Worm (Caenorhabditis elegans) whole organism, mixed stage, embryonic: ENCODE measurements around the gene Y43F8C.16.

ENCODE experiments used
- M03D4.4 ChIP-seq: sonication (generic microtip); optimal IDR thresholded peaks from 2 replicates; lab custom pipeline; 2017; ENCODE audit warnings: mild to moderate bottlenecking, missing genetic modification characterization, missing compliant biosample characterization
- bed-3 ChIP-seq: fragments of 200-800 bp; sonication (Bioruptor generic); optimal IDR thresholded peaks from 3 replicates; lab custom pipeline; 2018; ENCODE audit warnings: mild to moderate bottlenecking, missing genetic modification characterization, moderate library complexity, missing compliant biosample characterization
- blmp-1 ChIP-seq: fragments of 150-350 bp; optimal IDR thresholded peaks from 2 replicates; lab custom pipeline; 2014; ENCODE audit warnings: missing biosample characterization, missing genetic modification characterization
- ceh-39 ChIP-seq: fragments of 150-350 bp; optimal IDR thresholded peaks from 2 replicates; lab custom pipeline; 2014; ENCODE audit warnings: missing biosample characterization, missing genetic modification characterization
- ceh-43 ChIP-seq: fragments of 200-800 bp; sonication (Bioruptor generic); optimal IDR thresholded peaks from 2 replicates; lab custom pipeline; 2018; ENCODE audit warnings: mild to moderate bottlenecking, missing genetic modification characterization, moderate library complexity, missing compliant biosample characterization
- ceh-83 ChIP-seq: fragments of 200-800 bp; sonication (Bioruptor generic); optimal IDR thresholded peaks from 2 replicates; lab custom pipeline; 2018; ENCODE audit warnings: mild to moderate bottlenecking, missing genetic modification characterization, missing compliant biosample characterization
- ces-1 ChIP-seq: fragments of 150-350 bp; optimal IDR thresholded peaks from 2 replicates; lab custom pipeline; 2014; ENCODE audit warnings: missing biosample characterization, missing genetic modification reagents, missing genetic modification characterization
- cnd-1 ChIP-seq: fragments of 200-800 bp; sonication (Bioruptor generic); optimal IDR thresholded peaks from 2 replicates; lab custom pipeline; 2018; ENCODE audit warnings: mild to moderate bottlenecking, missing genetic modification characterization, missing compliant biosample characterization
- drap-1 ChIP-seq: fragments of 200-800 bp; sonication (Bioruptor generic); optimal IDR thresholded peaks from 3 replicates; lab custom pipeline; 2018; ENCODE audit warnings: mild to moderate bottlenecking, missing genetic modification characterization, missing compliant biosample characterization
- elt-1 ChIP-seq: sonication (generic microtip); optimal IDR thresholded peaks from 2 replicates; lab custom pipeline; 2017; ENCODE audit warnings: missing genetic modification characterization, mild to moderate bottlenecking, missing compliant biosample characterization, antibody characterized with exemption, moderate library complexity, borderline replicate concordance; ENCODE audit not compliant: insufficient read depth
- flh-1 ChIP-seq: fragments of 200-800 bp; sonication (Bioruptor generic); optimal IDR thresholded peaks from 2 replicates; lab custom pipeline; 2018; ENCODE audit warnings: mild to moderate bottlenecking, missing genetic modification characterization, moderate library complexity, missing compliant biosample characterization
- ham-2 ChIP-seq: fragments of 200-800 bp; sonication (Bioruptor generic); optimal IDR thresholded peaks from 2 replicates; lab custom pipeline; 2018; ENCODE audit warnings: mild to moderate bottlenecking, missing genetic modification characterization, missing compliant biosample characterization
- hlh-1 ChIP-seq: fragments of 150-350 bp; optimal IDR thresholded peaks from 2 replicates; lab custom pipeline; 2014; ENCODE audit warnings: missing biosample characterization, missing genetic modification reagents, missing genetic modification characterization
- lin-32 ChIP-seq: fragments of 200-800 bp; sonication (Bioruptor generic); optimal IDR thresholded peaks from 2 replicates; lab custom pipeline; 2018; ENCODE audit warnings: mild to moderate bottlenecking, missing genetic modification characterization, missing compliant biosample characterization
- lsy-2 ChIP-seq: fragments of 150-350 bp; optimal IDR thresholded peaks from 2 replicates; lab custom pipeline; 2014; ENCODE audit warnings: missing biosample characterization, missing genetic modification characterization
- mab-5 ChIP-seq: fragments of 150-350 bp; optimal IDR thresholded peaks from 2 replicates; lab custom pipeline; 2014; ENCODE audit warnings: missing biosample characterization, missing genetic modification characterization
- mls-2 ChIP-seq: sonication (generic microtip); optimal IDR thresholded peaks from 2 replicates; lab custom pipeline; 2016; ENCODE audit warnings: mild to moderate bottlenecking, missing genetic modification characterization, moderate library complexity, missing compliant biosample characterization
- nhr-12 ChIP-seq: fragments of 150-350 bp; optimal IDR thresholded peaks from 2 replicates; lab custom pipeline; 2014; ENCODE audit warnings: missing biosample characterization, missing genetic modification characterization
- nhr-2 ChIP-seq: fragments of 150-350 bp; optimal IDR thresholded peaks from 2 replicates; lab custom pipeline; 2014; ENCODE audit warnings: missing biosample characterization, missing genetic modification characterization
- nhr-237 ChIP-seq: fragments of 150-350 bp; optimal IDR thresholded peaks from 2 replicates; lab custom pipeline; 2014; ENCODE audit warnings: missing biosample characterization, missing genetic modification characterization
- nhr-28 ChIP-seq: fragments of 150-350 bp; optimal IDR thresholded peaks from 2 replicates; lab custom pipeline; 2014; ENCODE audit warnings: missing biosample characterization, missing genetic modification characterization
- nhr-76 ChIP-seq: sonication (generic microtip); optimal IDR thresholded peaks from 2 replicates; lab custom pipeline; 2017; ENCODE audit warnings: missing biosample characterization, missing genetic modification characterization
- pha-4 ChIP-seq: fragments of 150-350 bp; optimal IDR thresholded peaks from 2 replicates; lab custom pipeline; 2018; ENCODE audit warnings: missing biosample characterization, missing genetic modification reagents, missing genetic modification characterization
- sem-2 ChIP-seq: fragments of 200-800 bp; sonication (Bioruptor generic); optimal IDR thresholded peaks from 2 replicates; lab custom pipeline; 2018; ENCODE audit warnings: mild to moderate bottlenecking, missing genetic modification characterization, missing compliant biosample characterization
- snpc-4 ChIP-seq: fragments of 150-350 bp; optimal IDR thresholded peaks from 2 replicates; lab custom pipeline; 2014; ENCODE audit warnings: missing biosample characterization, missing genetic modification characterization
- sptf-1 ChIP-seq: sonication (generic microtip); optimal IDR thresholded peaks from 2 replicates; lab custom pipeline; 2017; ENCODE audit warnings: mild to moderate bottlenecking, missing genetic modification characterization, moderate library complexity, missing compliant biosample characterization
- tbx-8 ChIP-seq: fragments of 200-800 bp; sonication (Bioruptor generic); optimal IDR thresholded peaks from 2 replicates; lab custom pipeline; 2018; ENCODE audit warnings: mild to moderate bottlenecking, missing genetic modification characterization, moderate library complexity, missing compliant biosample characterization
- unc-120 ChIP-seq: sonication (generic microtip); optimal IDR thresholded peaks from 2 replicates; lab custom pipeline; 2017; ENCODE audit warnings: missing genetic modification characterization, missing compliant biosample characterization; ENCODE audit not compliant: poor library complexity, severe bottlenecking
- unc-39 ChIP-seq: fragments of 150-350 bp; optimal IDR thresholded peaks from 2 replicates; lab custom pipeline; 2014; ENCODE audit warnings: missing biosample characterization, missing genetic modification characterization
- unc-62 ChIP-seq: fragments of 150-350 bp; optimal IDR thresholded peaks from 2 replicates; lab custom pipeline; 2014; ENCODE audit warnings: missing biosample characterization, missing genetic modification reagents, missing genetic modification characterization
- zip-8 ChIP-seq: fragments of 150-350 bp; optimal IDR thresholded peaks from 2 replicates; lab custom pipeline; 2014; ENCODE audit warnings: missing biosample characterization, missing genetic modification characterization
- ztf-11 ChIP-seq: fragments of 150-350 bp; optimal IDR thresholded peaks from 2 replicates; lab custom pipeline; 2014; ENCODE audit warnings: missing biosample characterization, missing genetic modification characterization

Gene Y43F8C.16

DNA sequence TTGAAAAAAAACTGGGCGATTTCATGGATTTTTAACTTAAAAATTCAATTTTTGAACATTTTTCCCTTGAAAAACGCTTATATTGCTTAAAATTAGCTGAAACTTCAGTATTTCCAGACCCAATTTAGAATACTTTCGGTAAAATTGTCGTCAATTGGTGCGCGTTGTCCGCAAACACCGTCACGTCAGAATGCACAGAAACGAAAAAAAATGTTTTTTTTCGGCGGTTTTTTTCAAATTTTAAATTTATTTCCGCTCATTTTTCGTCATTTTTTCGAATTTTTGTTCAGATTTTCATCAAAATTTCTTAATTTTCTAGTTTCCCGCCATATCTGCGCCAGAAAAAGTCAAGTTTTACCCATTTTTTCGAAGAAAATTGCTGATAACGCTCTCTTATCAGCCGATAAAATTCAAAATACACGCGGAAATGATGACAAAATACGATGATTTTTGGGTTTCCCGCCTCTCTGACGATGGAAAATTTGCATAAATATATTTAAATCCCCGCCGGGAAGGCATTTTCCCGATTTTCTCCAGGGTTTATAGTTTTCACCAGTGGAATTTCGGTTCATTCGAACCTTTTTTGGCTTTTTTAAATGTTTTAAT, 41.9 kb downstream of the Y43F8C.16 start:
- TF ChIP-seq nhr-28 (tag; lab: Kevin White, UChicago) (no peak), nhr-237 (no peak), nhr-76 (tag; lab: Kevin White, UChicago) (no peak), hlh-1 (tag; lab: Kevin White, UChicago) (no peak)
- TF ChIP-seq, all 35 proteins: peak for 0

ce11 chrV:19672357-19672756, 43.0 kb downstream of the Y43F8C.16 start:
- TF ChIP-seq blmp-1 (tag; lab: Kevin White, UChicago), result no peak
- no peak for TF ChIP-seq ceh-43 (GFP tag; lab: Kevin White, UChicago)
- no peak for TF ChIP-seq mls-2
- no peak for TF ChIP-seq lsy-2 (tag; lab: Kevin White, UChicago)
- TF ChIP-seq nhr-2 (tag; lab: Kevin White, UChicago), result no peak
- no peak for TF ChIP-seq elt-1
- no peak for TF ChIP-seq nhr-237
- no peak for TF ChIP-seq ham-2 (GFP tag; lab: Kevin White, UChicago)
- no peak for TF ChIP-seq sem-2 (GFP tag; lab: Kevin White, UChicago)
- TF ChIP-seq drap-1 (GFP tag; lab: Kevin White, UChicago), result no peak
- no peak for TF ChIP-seq bed-3
- no peak for TF ChIP-seq flh-1 (GFP tag; lab: Kevin White, UChicago)
- no peak for TF ChIP-seq zip-8 (tag; lab: Kevin White, UChicago)
- TF ChIP-seq nhr-76 (tag; lab: Kevin White, UChicago), result no peak
- no peak for TF ChIP-seq tbx-8 (GFP tag; lab: Kevin White, UChicago)

DNA sequence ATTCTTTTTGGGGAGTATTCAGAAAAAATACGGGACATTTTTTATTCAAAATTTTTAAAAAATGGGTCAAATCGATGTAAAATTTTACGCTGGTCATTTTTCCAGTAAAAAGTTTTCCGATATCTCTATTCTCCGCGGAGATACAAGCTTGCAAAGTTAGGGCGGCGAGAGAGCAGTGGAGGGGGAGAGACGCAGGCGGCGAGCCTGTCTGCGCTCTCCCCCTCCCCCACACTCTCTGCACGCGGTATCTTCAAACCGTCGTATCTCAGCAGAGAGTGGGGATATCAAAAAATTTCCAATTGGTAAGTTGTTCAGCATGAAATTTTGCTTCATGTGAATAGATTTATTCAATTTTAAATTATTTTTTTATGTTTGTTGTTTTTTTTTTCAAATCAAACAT, 43.5 kb downstream of the Y43F8C.16 start:
- TF ChIP-seq M03D4.4 (no peak), nhr-237 (no peak), ceh-43 (GFP tag; lab: Kevin White, UChicago) (no peak), hlh-1 (tag; lab: Kevin White, UChicago) (no peak), ces-1 (GFP tag; lab: Kevin White, UChicago) (no peak), bed-3 (no peak), ceh-83 (no peak), drap-1 (GFP tag; lab: Kevin White, UChicago) (no peak), pha-4 (no peak), ztf-11 (tag; lab: Kevin White, UChicago) (no peak), ceh-39 (tag; lab: Kevin White, UChicago) (no peak), cnd-1 (tag; lab: Kevin White, UChicago) (no peak), nhr-2 (tag; lab: Kevin White, UChicago) (no peak), sem-2 (GFP tag; lab: Kevin White, UChicago) (no peak), zip-8 (tag; lab: Kevin White, UChicago) (no peak), snpc-4 (no peak), blmp-1 (tag; lab: Kevin White, UChicago) (no peak)

- TF ChIP-seq drap-1 (GFP tag; lab: Kevin White, UChicago) (no peak), hlh-1 (tag; lab: Kevin White, UChicago) (no peak), cnd-1 (tag; lab: Kevin White, UChicago) (no peak), pha-4 (no peak), mab-5 (no peak), unc-120 (tag; lab: Kevin White, UChicago) (no peak), snpc-4 (no peak), unc-62 (no peak), ceh-39 (tag; lab: Kevin White, UChicago) (no peak), M03D4.4 (no peak), unc-39 (no peak), nhr-12 (tag; lab: Kevin White, UChicago) (no peak), nhr-2 (tag; lab: Kevin White, UChicago) (no peak), nhr-237 (no peak), elt-1 (no peak), ceh-83 (no peak), sptf-1 (tag; lab: Kevin White, UChicago) (no peak), sem-2 (GFP tag; lab: Kevin White, UChicago) (no peak), flh-1 (GFP tag; lab: Kevin White, UChicago) (no peak), ceh-43 (GFP tag; lab: Kevin White, UChicago) (no peak)
These were observed 44.5 kb downstream of the Y43F8C.16 start for ce11 chrV:19670866-19671265.

DNA sequence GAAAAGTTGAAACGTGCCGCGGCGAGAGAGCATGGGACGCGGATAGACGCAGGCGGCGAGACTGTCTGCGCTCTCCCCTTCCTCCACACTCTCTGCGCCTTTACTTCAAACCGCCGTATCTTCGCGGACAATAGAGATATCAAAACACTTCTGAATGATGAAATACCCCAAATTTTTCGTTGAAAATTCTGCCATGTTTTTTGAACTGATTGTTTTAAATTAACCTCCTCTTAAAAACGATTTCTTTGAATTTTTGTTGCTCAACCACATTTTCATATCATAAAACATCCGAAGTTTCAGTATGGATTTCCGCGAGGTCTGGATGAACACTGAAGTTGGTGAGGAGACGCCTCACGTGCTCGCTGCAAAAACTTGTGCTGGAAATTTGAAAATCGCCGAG, 45.4 kb downstream of the Y43F8C.16 start, which contains the start of gene Y43F8C.11:
Gene Y43F8C.11 (plus strand): TSS at position 301 of the 400 bp plus-strand sequence.
- no peak for TF ChIP-seq lin-32 (GFP tag; lab: Kevin White, UChicago)
